ENCODE assay signal across 4 fruit fly cellular contexts in genomic region chrX:1846386-1846785, dm6.
TF ChIP-seq lines count a peak whose summit lies in the region.

No protein-coding gene starts in this region.

- TF ChIP-seq CTCF in whole organism, embryonic (GFP tag; optimal IDR thresholded peaks at IDR 0.05; lab: Kevin White, UChicago), result no peak

TF ChIP-seq in whole organism, embryonic, 481 proteins besides CTCF, POLR2A, EP300 and RAD21:
- TF ChIP-seq ci (GFP tag; IDR thresholded peaks at IDR 0.05; lab: Robert Waterston, UW) (no peak), gt (GFP tag; IDR thresholded peaks at IDR 0.05; lab: Robert Waterston, UW) (no peak), Med (GFP tag; lab: Kevin White, UChicago) (peak; percentile 65), twi (tag; optimal IDR thresholded peaks at IDR 0.05; lab: Kevin White, UChicago) (no peak), jing (GFP tag; optimal IDR thresholded peaks at IDR 0.05; lab: Kevin White, UChicago) (no peak), Dbx (GFP tag; IDR thresholded peaks at IDR 0.05; lab: Robert Waterston, UW) (no peak), crol (GFP tag; IDR thresholded peaks at IDR 0.05; lab: Robert Waterston, UW) (0 out of 2 replicates have a peak, but pooled peaks have one; percentile 14), CG3281 (GFP tag; optimal IDR thresholded peaks at IDR 0.05; lab: Kevin White, UChicago) (no peak), MBD-R2 (GFP tag; IDR thresholded peaks at IDR 0.05; lab: Robert Waterston, UW) (no peak), CG2712 (tag; optimal IDR thresholded peaks at IDR 0.05; lab: Kevin White, UChicago) (no peak), CG11093 (GFP tag; IDR thresholded peaks at IDR 0.05; lab: Robert Waterston, UW) (no peak), ind (GFP tag; optimal IDR thresholded peaks at IDR 0.05; lab: Kevin White, UChicago) (no peak), Sox100B (GFP tag; optimal IDR thresholded peaks at IDR 0.05; lab: Kevin White, UChicago) (no peak), Dref (GFP tag; IDR thresholded peaks at IDR 0.05; lab: Robert Waterston, UW) (no peak), CG11456 (GFP tag; IDR thresholded peaks at IDR 0.05; lab: Robert Waterston, UW) (no peak), prd (optimal IDR thresholded peaks at IDR 0.05; lab: Kevin White, UChicago) (no peak), prd (GFP tag; IDR thresholded peaks at IDR 0.05; lab: Robert Waterston, UW) (no peak), ERR (GFP tag; optimal IDR thresholded peaks at IDR 0.05; lab: Kevin White, UChicago) (no peak), NFAT (GFP tag; IDR thresholded peaks at IDR 0.05; lab: Robert Waterston, UW) (no peak)

TF ChIP-seq in whole organism, prepupa, 60 proteins besides CTCF, POLR2A, EP300 and RAD21:
- TF ChIP-seq CG1621 (tag; optimal IDR thresholded peaks at IDR 0.05; lab: Kevin White, UChicago) (peak; percentile 55), ss (GFP tag; optimal IDR thresholded peaks at IDR 0.05; lab: Kevin White, UChicago) (no peak)

TF ChIP-seq in whole organism, pupa, 21 proteins besides CTCF, POLR2A, EP300 and RAD21:
- TF ChIP-seq CG4496 (GFP tag; IDR thresholded peaks at IDR 0.05; lab: Robert Waterston, UW) (no peak), D1 (tag; optimal IDR thresholded peaks at IDR 0.05; lab: Kevin White, UChicago) (no peak), CG15710 (tag; optimal IDR thresholded peaks at IDR 0.05; lab: Kevin White, UChicago) (no peak), EcR (GFP tag; optimal IDR thresholded peaks at IDR 0.05; lab: Kevin White, UChicago) (peak; percentile 80), CG9948 (tag; optimal IDR thresholded peaks at IDR 0.05; lab: Kevin White, UChicago) (no peak)

TF ChIP-seq in whole organism, wandering third instar larva, 38 proteins besides CTCF, POLR2A, EP300 and RAD21:
- TF ChIP-seq Rel (GFP tag; optimal IDR thresholded peaks at IDR 0.05; lab: Kevin White, UChicago) (no peak), Rel (tag; optimal IDR thresholded peaks at IDR 0.05; lab: Kevin White, UChicago) (peak; percentile 83), Dif (GFP tag; optimal IDR thresholded peaks at IDR 0.05; lab: Kevin White, UChicago; ENCODE audit: partially characterized antibody) (no peak), fru (GFP tag; optimal IDR thresholded peaks at IDR 0.05; lab: Kevin White, UChicago) (no peak)
TF ChIP-seq in whole organism, wandering third instar larva: peak in this region for 1.
